Fruit fly (Drosophila melanogaster) whole organism, embryonic: ENCODE measurements around the gene Tsp29Fb.

Source experiments
- Awh ChIP-seq: fragments of 200-800 bp; sonication (Bioruptor generic); IDR thresholded peaks from 2 replicates; pipeline ENCODE4, ENCODE4 v1.3.6; 2022; ENCODE audit warnings: missing biosample characterization, missing genetic modification characterization
- B-H1 ChIP-seq: fragments of 200-800 bp; sonication (Bioruptor generic); IDR thresholded peaks from 3 replicates; pipeline ENCODE4 v1.3.6; 2022; ENCODE audit warnings: missing biosample characterization, missing genetic modification characterization
- CG10267 ChIP-seq: fragments of 200-800 bp; sonication (Bioruptor generic); optimal IDR thresholded peaks from 2 replicates; lab custom pipeline; 2018; ENCODE audit warnings: missing biosample characterization, mild to moderate bottlenecking, missing genetic modification characterization, moderate library complexity
- CG11696 ChIP-seq: fragments of 200-800 bp; sonication (Bioruptor generic); IDR thresholded peaks from 2 replicates; pipeline ENCODE4 v1.3.6; 2022; ENCODE audit warnings: missing biosample characterization, missing genetic modification characterization
- CG12219 ChIP-seq: fragments of 200-800 bp; sonication (Bioruptor generic); optimal IDR thresholded peaks from 3 replicates; lab custom pipeline; 2018; ENCODE audit warnings: missing biosample characterization, mild to moderate bottlenecking, missing genetic modification characterization
- CG12744 ChIP-seq: fragments of 200-800 bp; sonication (Bioruptor generic); optimal IDR thresholded peaks from 2 replicates; lab custom pipeline; 2016; ENCODE audit warnings: missing biosample characterization, missing genetic modification characterization
- CG13123 ChIP-seq: fragments of 200-800 bp; sonication (Bioruptor generic); optimal IDR thresholded peaks from 2 replicates; lab custom pipeline; 2016; ENCODE audit warnings: missing biosample characterization, missing genetic modification characterization
- CG13296 ChIP-seq: fragments of 200-800 bp; sonication (Bioruptor generic); optimal IDR thresholded peaks from 3 replicates; lab custom pipeline; 2018; ENCODE audit warnings: missing biosample characterization, mild to moderate bottlenecking, missing genetic modification characterization
- CG14050 ChIP-seq: fragments of 200-800 bp; sonication (Bioruptor generic); IDR thresholded peaks from 3 replicates; pipeline ENCODE4 v1.3.6; 2022; ENCODE audit warnings: missing biosample characterization, missing genetic modification characterization
- CG14710 ChIP-seq: fragments of 200-800 bp; sonication (Bioruptor generic); optimal IDR thresholded peaks from 3 replicates; lab custom pipeline; 2019; ENCODE audit warnings: missing biosample characterization, mild to moderate bottlenecking, missing genetic modification characterization, moderate library complexity
- CG1529 ChIP-seq: fragments of 200-800 bp; sonication (Bioruptor generic); optimal IDR thresholded peaks from 3 replicates; lab custom pipeline; 2018; ENCODE audit warnings: missing biosample characterization, missing genetic modification characterization
- CG15514 ChIP-seq: fragments of 200-800 bp; sonication (Bioruptor generic); optimal IDR thresholded peaks from 3 replicates; lab custom pipeline; 2017; ENCODE audit warnings: missing biosample characterization, missing genetic modification characterization, mild to moderate bottlenecking, moderate library complexity, missing genetic modification reagents
- CG17385 ChIP-seq: fragments of 200-800 bp; sonication (Bioruptor generic); optimal IDR thresholded peaks from 3 replicates; lab custom pipeline; 2018; ENCODE audit warnings: missing biosample characterization, mild to moderate bottlenecking, missing genetic modification characterization
- CG18476 ChIP-seq: fragments of 200-800 bp; sonication (Bioruptor generic); optimal IDR thresholded peaks from 2 replicates; lab custom pipeline; 2016; ENCODE audit warnings: missing biosample characterization, mild to moderate bottlenecking, missing genetic modification characterization
- CG30431 ChIP-seq: fragments of 200-800 bp; sonication (Bioruptor generic); optimal IDR thresholded peaks from 2 replicates; lab custom pipeline; 2017; ENCODE audit warnings: missing biosample characterization, missing genetic modification characterization
- CG3065 ChIP-seq: fragments of 200-800 bp; sonication (Bioruptor generic); optimal IDR thresholded peaks from 2 replicates; lab custom pipeline; 2016; ENCODE audit warnings: missing biosample characterization, missing genetic modification characterization
- CG31388 ChIP-seq: fragments of 200-800 bp; sonication (Bioruptor generic); optimal IDR thresholded peaks from 2 replicates; lab custom pipeline; 2016; ENCODE audit warnings: missing biosample characterization, missing genetic modification characterization
- CG3163 ChIP-seq: fragments of 200-800 bp; sonication (Bioruptor generic); optimal IDR thresholded peaks from 3 replicates; lab custom pipeline; 2016; ENCODE audit warnings: missing biosample characterization, missing genetic modification characterization
- CG3726 ChIP-seq: fragments of 200-800 bp; sonication (Bioruptor generic); IDR thresholded peaks from 3 replicates; pipeline ENCODE4, ENCODE4 v1.3.6; 2022; ENCODE audit warnings: missing biosample characterization, missing genetic modification characterization
- CG4617 ChIP-seq: fragments of 200-800 bp; sonication (Bioruptor generic); optimal IDR thresholded peaks from 3 replicates; lab custom pipeline; 2016; ENCODE audit warnings: missing biosample characterization, missing genetic modification characterization, borderline replicate concordance
- CG7556 ChIP-seq: fragments of 200-800 bp; sonication (Bioruptor generic); optimal IDR thresholded peaks from 2 replicates; lab custom pipeline; 2017; ENCODE audit warnings: missing biosample characterization, mild to moderate bottlenecking, missing genetic modification characterization
- CG7928 ChIP-seq: fragments of 200-800 bp; sonication (Bioruptor generic); optimal IDR thresholded peaks from 2 replicates; lab custom pipeline; 2017; ENCODE audit warnings: missing biosample characterization, mild to moderate bottlenecking, missing genetic modification characterization
- CG7963 ChIP-seq: fragments of 200-800 bp; sonication (Bioruptor generic); IDR thresholded peaks from 3 replicates; pipeline ENCODE4 v1.3.6; 2022; ENCODE audit warnings: missing biosample characterization, missing genetic modification characterization; ENCODE audit not compliant: partially characterized antibody
- CG8944 ChIP-seq: fragments of 200-800 bp; sonication (Bioruptor generic); optimal IDR thresholded peaks from 3 replicates; lab custom pipeline; 2016; ENCODE audit warnings: missing biosample characterization, missing genetic modification characterization
- Deaf1 ChIP-seq: fragments of 200-800 bp; optimal IDR thresholded peaks from 3 replicates; lab custom pipeline; 2019; ENCODE audit warnings: missing biosample characterization, mild to moderate bottlenecking, missing genetic modification characterization, moderate library complexity
- Dfd ChIP-seq, 2 experiments: fragments of >200 bp; optimal IDR thresholded peaks; 2 replicates each; lab custom pipeline; 2017; ENCODE audit warnings: missing biosample characterization in 2 of 2, missing genetic modification characterization in 2 of 2
- E2f2 ChIP-seq: fragments of 200-800 bp; sonication (Bioruptor generic); IDR thresholded peaks from 2 replicates; pipeline ENCODE4 v1.3.6; 2022; ENCODE audit warnings: missing biosample characterization, missing genetic modification characterization
- Fer1 ChIP-seq: fragments of 200-800 bp; sonication (Bioruptor generic); optimal IDR thresholded peaks from 2 replicates; lab custom pipeline; 2017; ENCODE audit warnings: missing biosample characterization, mild to moderate bottlenecking, missing genetic modification characterization
- Gug ChIP-seq: fragments of 200-800 bp; sonication (Bioruptor generic); IDR thresholded peaks from 4 replicates; pipeline ENCODE4 v1.3.6; 2022; ENCODE audit warnings: missing biosample characterization, missing genetic modification characterization
- Kr ChIP-seq: fragments of 200-800 bp; sonication (Bioruptor generic); optimal IDR thresholded peaks from 2 replicates; lab custom pipeline; 2017; ENCODE audit warnings: missing biosample characterization, mild to moderate bottlenecking, missing genetic modification characterization
- Max ChIP-seq: fragments of 200-800 bp; sonication (Bioruptor generic); optimal IDR thresholded peaks from 2 replicates; lab custom pipeline; 2016; ENCODE audit warnings: missing biosample characterization, mild to moderate bottlenecking, missing genetic modification characterization
- Myb ChIP-seq: fragments of 200-800 bp; sonication (Bioruptor generic); optimal IDR thresholded peaks from 2 replicates; lab custom pipeline; 2016; ENCODE audit warnings: missing biosample characterization, missing genetic modification characterization
- Neu2 ChIP-seq: fragments of 200-800 bp; sonication (Bioruptor generic); optimal IDR thresholded peaks from 3 replicates; lab custom pipeline; 2016; ENCODE audit warnings: missing biosample characterization, missing genetic modification characterization, borderline replicate concordance
- Sin3A ChIP-seq: fragments of >200 bp; optimal IDR thresholded peaks from 2 replicates; lab custom pipeline; 2018
- ara ChIP-seq: fragments of 200-800 bp; sonication (Bioruptor generic); IDR thresholded peaks from 2 replicates; pipeline ENCODE4 v1.3.6; 2022; ENCODE audit warnings: missing biosample characterization, missing genetic modification characterization
- bowl ChIP-seq: fragments of 200-800 bp; sonication (Bioruptor generic); IDR thresholded peaks from 2 replicates; pipeline ENCODE4 v1.3.6; 2022; ENCODE audit warnings: missing biosample characterization, missing genetic modification characterization
- caup ChIP-seq: fragments of 200-800 bp; sonication (Bioruptor generic); optimal IDR thresholded peaks from 3 replicates; lab custom pipeline; 2017; ENCODE audit warnings: missing biosample characterization, mild to moderate bottlenecking, missing genetic modification characterization, moderate library complexity; ENCODE audit not compliant: severe bottlenecking
- gt ChIP-seq: fragments of 200-800 bp; sonication (Bioruptor generic); IDR thresholded peaks from 2 replicates; pipeline ENCODE4 v1.3.6; 2022; ENCODE audit warnings: missing biosample characterization, missing genetic modification characterization
- hth ChIP-seq: fragments of >200 bp; optimal IDR thresholded peaks from 2 replicates; lab custom pipeline; 2017; ENCODE audit warnings: inconsistent platforms
- inv ChIP-seq: fragments of 200-800 bp; sonication (Bioruptor generic); IDR thresholded peaks from 2 replicates; pipeline ENCODE4 v1.3.6; 2022; ENCODE audit warnings: missing biosample characterization, missing genetic modification characterization; ENCODE audit not compliant: partially characterized antibody
- ken ChIP-seq: fragments of 200-800 bp; sonication (Bioruptor generic); IDR thresholded peaks from 3 replicates; pipeline ENCODE4 v1.3.6; 2022; ENCODE audit warnings: missing biosample characterization, missing genetic modification characterization
- lab ChIP-seq: fragments of 200-800 bp; sonication (Bioruptor generic); optimal IDR thresholded peaks from 3 replicates; lab custom pipeline; 2017; ENCODE audit warnings: missing biosample characterization, missing genetic modification characterization, mild to moderate bottlenecking, moderate library complexity, missing genetic modification reagents
- lola ChIP-seq, 3 experiments: fragments of >200 bp in 2 of 3; fragments of 200-800 bp in 1 of 3; sonication (Bioruptor generic) in 1 of 3; optimal IDR thresholded peaks; 2 replicates each; lab custom pipeline; 2017 to 2019; ENCODE audit warnings: missing biosample characterization in 3 of 3, missing genetic modification characterization in 3 of 3, mild to moderate bottlenecking in 1 of 3, moderate library complexity in 1 of 3
- onecut ChIP-seq: fragments of 200-800 bp; sonication (Bioruptor generic); IDR thresholded peaks from 2 replicates; pipeline ENCODE4 v1.3.6; 2022; ENCODE audit warnings: missing biosample characterization, missing genetic modification characterization
- pzg ChIP-seq: fragments of 200-800 bp; sonication (Bioruptor generic); optimal IDR thresholded peaks from 3 replicates; lab custom pipeline; 2018; ENCODE audit warnings: missing biosample characterization, mild to moderate bottlenecking, missing genetic modification characterization, moderate library complexity
- ro ChIP-seq: fragments of 200-800 bp; sonication (Bioruptor generic); IDR thresholded peaks from 2 replicates; pipeline ENCODE4 v1.3.6; 2022; ENCODE audit warnings: missing biosample characterization, missing genetic modification characterization
- slp2 ChIP-seq: fragments of 200-800 bp; sonication (Bioruptor generic); optimal IDR thresholded peaks from 2 replicates; lab custom pipeline; 2016; ENCODE audit warnings: missing biosample characterization, missing genetic modification characterization
- sna ChIP-seq: fragments of 200-800 bp; sonication (Bioruptor generic); IDR thresholded peaks from 2 replicates; pipeline ENCODE4 v1.3.6; 2022; ENCODE audit warnings: missing biosample characterization, missing genetic modification characterization; ENCODE audit not compliant: partially characterized antibody
- tup ChIP-seq: fragments of 200-800 bp; sonication (Bioruptor generic); optimal IDR thresholded peaks from 2 replicates; lab custom pipeline; 2016; ENCODE audit warnings: missing biosample characterization, mild to moderate bottlenecking, missing genetic modification characterization, moderate library complexity

Gene Tsp29Fb

DNA sequence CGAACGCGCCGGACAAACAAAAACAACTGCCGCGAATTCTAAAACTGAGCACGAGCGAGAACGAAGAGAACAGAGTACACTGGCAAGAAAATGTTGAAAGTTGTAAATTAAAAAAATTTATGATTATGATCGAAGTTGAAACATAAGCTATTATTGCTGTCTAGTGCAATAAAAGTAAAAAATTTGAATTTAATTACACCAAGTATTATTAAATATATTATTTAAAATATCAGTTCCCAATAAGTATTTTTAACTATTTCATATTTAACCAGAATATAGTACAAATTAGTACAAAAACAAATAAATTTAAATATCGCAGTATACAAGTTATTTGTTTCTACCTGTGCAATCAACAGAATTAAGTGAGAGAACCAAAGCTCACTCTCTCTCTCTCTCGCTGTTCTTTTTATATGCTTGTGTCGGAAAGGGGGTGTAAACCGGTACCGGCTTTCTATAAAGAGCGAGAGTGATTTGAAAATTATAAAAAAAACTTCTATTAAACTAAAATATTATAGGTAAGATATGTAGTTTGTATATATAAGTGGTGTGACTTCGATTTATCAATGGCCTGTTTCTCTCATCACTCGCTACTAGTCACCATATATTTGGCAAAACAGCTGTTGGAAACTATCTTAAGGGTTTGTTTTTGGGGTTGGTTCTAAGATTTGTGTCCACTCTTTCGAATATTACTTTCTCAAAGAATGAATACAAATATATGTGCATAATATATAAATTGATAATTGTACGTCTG lies 14.2 kb downstream of the Tsp29Fb start, which contains the start of gene C1GalTA (continued):
- TF ChIP-seq sna (GFP tag; lab: Robert Waterston, UW) = no peak
- peak; percentile 99 for TF ChIP-seq CG13296 (GFP tag; lab: Kevin White, UChicago)
- peak; percentile 90 for TF ChIP-seq CG11696 (GFP tag; lab: Robert Waterston, UW)
- TF ChIP-seq Fer1 (GFP tag; lab: Kevin White, UChicago) = peak; percentile 98
- peak; percentile 80 for TF ChIP-seq ken (GFP tag; lab: Robert Waterston, UW)
- TF ChIP-seq hth (lab: Kevin White, UChicago) = no peak
- TF ChIP-seq CG31388 = peak; percentile 79
- peak; percentile 96 for TF ChIP-seq caup (GFP tag; lab: Kevin White, UChicago)
- peak in 1 of 3 experiments; percentile 98 for TF ChIP-seq lola (GFP tag; optimal IDR thresholded peaks at IDR 0.05; lab: Kevin White, UChicago)
- TF ChIP-seq CG18476 (GFP tag; lab: Kevin White, UChicago) = peak; percentile 87
- no peak for TF ChIP-seq CG8944
- peak; percentile 91 for TF ChIP-seq CG15514 (GFP tag; lab: Kevin White, UChicago)
- no peak for TF ChIP-seq Neu2 (GFP tag; lab: Kevin White, UChicago)
- peak; percentile 84 for TF ChIP-seq CG3726 (GFP tag; lab: Robert Waterston, UW)
- TF ChIP-seq Myb (GFP tag; lab: Kevin White, UChicago) = peak; percentile 38
- peak; percentile 83 for TF ChIP-seq E2f2 (GFP tag; lab: Robert Waterston, UW)
- peak; percentile 93 for TF ChIP-seq CG13123 (GFP tag; lab: Kevin White, UChicago)
- TF ChIP-seq ara (GFP tag; lab: Robert Waterston, UW) = peak; percentile 92
- peak; percentile 99 for TF ChIP-seq CG14710
- no peak for TF ChIP-seq inv (GFP tag; lab: Robert Waterston, UW)
- TF ChIP-seq CG7928 (GFP tag; lab: Kevin White, UChicago) = peak; percentile 75
- no peak for TF ChIP-seq CG12744 (GFP tag; lab: Kevin White, UChicago)
- TF ChIP-seq bowl (GFP tag; lab: Robert Waterston, UW) = peak; percentile 86
- no peak for TF ChIP-seq Sin3A (lab: Kevin White, UChicago)
- peak; percentile 89 for TF ChIP-seq onecut (GFP tag; lab: Robert Waterston, UW)
- TF ChIP-seq Kr = peak; percentile 40
- peak; percentile 98 for TF ChIP-seq lab (GFP tag; lab: Kevin White, UChicago)
- peak; percentile 92 for TF ChIP-seq B-H1 (GFP tag; lab: Robert Waterston, UW)
- TF ChIP-seq CG17385 (GFP tag; lab: Kevin White, UChicago) = peak; percentile 98
- peak; percentile 28 for TF ChIP-seq tup
- TF ChIP-seq Awh (GFP tag; lab: Robert Waterston, UW) = peak; percentile 95
- TF ChIP-seq CG3065 (GFP tag; lab: Kevin White, UChicago) = peak; percentile 87
- TF ChIP-seq Deaf1 (tag; lab: Kevin White, UChicago) = peak; percentile 93
- TF ChIP-seq CG30431 (GFP tag; lab: Kevin White, UChicago) = peak; percentile 86
- TF ChIP-seq Dfd (GFP tag; optimal IDR thresholded peaks at IDR 0.05; lab: Kevin White, UChicago) = no peak
- peak; percentile 98 for TF ChIP-seq CG10267 (tag; lab: Kevin White, UChicago)
- peak; percentile 95 for TF ChIP-seq CG1529
- TF ChIP-seq ro (GFP tag; lab: Robert Waterston, UW) = peak; percentile 93
- TF ChIP-seq CG7963 = no peak
- peak; percentile 69; the same call in 3 of the 4 replicates for TF ChIP-seq Gug (GFP tag; lab: Robert Waterston, UW)
- peak; percentile 23 for TF ChIP-seq CG3163 (GFP tag; lab: Kevin White, UChicago)
- peak; percentile 86 for TF ChIP-seq CG12219 (GFP tag; lab: Kevin White, UChicago)
- peak; percentile 37 for TF ChIP-seq slp2 (GFP tag; lab: Kevin White, UChicago)
- TF ChIP-seq pzg (GFP tag; lab: Kevin White, UChicago) = peak; percentile 6
- peak; percentile 99 for TF ChIP-seq CG7556
- peak; percentile 80; the same call in 1 of the 2 replicates for TF ChIP-seq gt
- peak; percentile 90 for TF ChIP-seq Max (GFP tag; lab: Kevin White, UChicago)
- TF ChIP-seq CG4617 (GFP tag; lab: Kevin White, UChicago) = peak; percentile 81
- TF ChIP-seq CG14050 (GFP tag; lab: Robert Waterston, UW) = peak; percentile 79
